Worm (Caenorhabditis elegans): ENCODE measurements around the gene ndx-9.

The ndx-9 gene

ce11 chrIV:11011920-11012319 lies at the start of gene ndx-9:
Gene ndx-9 (minus strand): TSS chrIV:11012020.
- TF ChIP-seq ceh-18 (tag; optimal IDR thresholded peaks at IDR 0.05) (no peak), lim-6 (tag; optimal IDR thresholded peaks at IDR 0.05) (no peak), tbx-7 (tag; optimal IDR thresholded peaks at IDR 0.05) (no peak), zip-5 (tag; optimal IDR thresholded peaks at IDR 0.05) (no peak)

ce11 chrIV:11053652-11054317 lies 42.0 kb upstream of the ndx-9 start, which contains the start of the genes F36H1.12 and lin-3:
Gene F36H1.12 (minus strand): TSS chrIV:11053702.
Gene lin-3 (plus strand): TSS chrIV:11054308.
- TF ChIP-seq fkh-6 (tag; optimal IDR thresholded peaks at IDR 0.05) (no peak), pqm-1 (tag; optimal IDR thresholded peaks at IDR 0.05) (no peak), gmeb-2 (tag; optimal IDR thresholded peaks at IDR 0.05) (no peak), sdc-2 (tag; optimal IDR thresholded peaks at IDR 0.05) (no peak), unc-86 (tag; optimal IDR thresholded peaks at IDR 0.05) (no peak), unc-55 (GFP tag; optimal IDR thresholded peaks at IDR 0.05) (no peak), pha-2 (tag; optimal IDR thresholded peaks at IDR 0.05) (no peak), lin-11 (tag; optimal IDR thresholded peaks at IDR 0.05) (no peak), T23F11.4 (GFP tag; optimal IDR thresholded peaks at IDR 0.05) (no peak), dve-1 (tag; optimal IDR thresholded peaks at IDR 0.05) (no peak), pha-4 (tag; optimal IDR thresholded peaks at IDR 0.05) (no peak), hlh-15 (tag; optimal IDR thresholded peaks at IDR 0.05) (no peak), ceh-18 (tag; optimal IDR thresholded peaks at IDR 0.05) (no peak)

ce11 chrIV:11051963-11052362 lies 40.1 kb upstream of the ndx-9 start:
- TF ChIP-seq ceh-9 (tag; optimal IDR thresholded peaks at IDR 0.05), result no peak

- TF ChIP-seq ceh-6 (GFP tag; optimal IDR thresholded peaks at IDR 0.05), result no peak
- TF ChIP-seq fax-1 (tag; optimal IDR thresholded peaks at IDR 0.05), result no peak
- no peak for TF ChIP-seq sdc-2 (tag; optimal IDR thresholded peaks at IDR 0.05)
- TF ChIP-seq madf-2 (tag; optimal IDR thresholded peaks at IDR 0.05), result no peak
- TF ChIP-seq pros-1 (tag; optimal IDR thresholded peaks at IDR 0.05), result no peak
- TF ChIP-seq tbx-7 (tag; optimal IDR thresholded peaks at IDR 0.05), result no peak
- TF ChIP-seq ceh-14 (tag; optimal IDR thresholded peaks at IDR 0.05), result no peak
- TF ChIP-seq dmd-4 (tag; optimal IDR thresholded peaks at IDR 0.05; ENCODE audit: borderline replicate concordance), result no peak
- TF ChIP-seq unc-3 (GFP tag; conservative IDR thresholded peaks at IDR 0.05), result no peak
- TF ChIP-seq unc-3 (tag; optimal IDR thresholded peaks at IDR 0.05), result no peak
These were observed 38.0 kb upstream of the ndx-9 start, which contains the start of gene F36H1.3 for ce11 chrIV:11049806-11050205. Gene F36H1.3 (plus strand): TSS chrIV:11050128.

ce11 chrIV:11048871-11049270 lies 37.1 kb upstream of the ndx-9 start, which contains the start of gene F36H1.11:
Gene F36H1.11 (plus strand): TSS chrIV:11049171.
- TF ChIP-seq madf-2 (tag; optimal IDR thresholded peaks at IDR 0.05) (no peak), ceh-19 (GFP tag; optimal IDR thresholded peaks at IDR 0.05) (no peak), unc-42 (tag; optimal IDR thresholded peaks at IDR 0.05) (peak; percentile 44)

ce11 chrIV:11044377-11044776 lies 32.6 kb upstream of the ndx-9 start:
- no peak for TF ChIP-seq dve-1 (tag; optimal IDR thresholded peaks at IDR 0.05)
- TF ChIP-seq nfya-1 (tag; optimal IDR thresholded peaks at IDR 0.05), result no peak
- no peak for TF ChIP-seq elt-2 (tag; optimal IDR thresholded peaks at IDR 0.05)

ce11 chrIV:11038665-11039064 lies 26.8 kb upstream of the ndx-9 start:
- TF ChIP-seq nfya-1 (tag; optimal IDR thresholded peaks at IDR 0.05) (peak; percentile 17), pag-3 (tag; optimal IDR thresholded peaks at IDR 0.05; ENCODE audit: borderline replicate concordance) (no peak), ama-1 (optimal IDR thresholded peaks at IDR 0.05) (no peak), tbx-2 (tag; optimal IDR thresholded peaks at IDR 0.05) (peak; percentile 6), Y22D7AL.16 (tag; optimal IDR thresholded peaks at IDR 0.05) (no peak)

Measured in whole organism, late embryonic.